Worm (Caenorhabditis elegans): ENCODE results near the gene W06G6.17.

W06G6.17 gene

DNA sequence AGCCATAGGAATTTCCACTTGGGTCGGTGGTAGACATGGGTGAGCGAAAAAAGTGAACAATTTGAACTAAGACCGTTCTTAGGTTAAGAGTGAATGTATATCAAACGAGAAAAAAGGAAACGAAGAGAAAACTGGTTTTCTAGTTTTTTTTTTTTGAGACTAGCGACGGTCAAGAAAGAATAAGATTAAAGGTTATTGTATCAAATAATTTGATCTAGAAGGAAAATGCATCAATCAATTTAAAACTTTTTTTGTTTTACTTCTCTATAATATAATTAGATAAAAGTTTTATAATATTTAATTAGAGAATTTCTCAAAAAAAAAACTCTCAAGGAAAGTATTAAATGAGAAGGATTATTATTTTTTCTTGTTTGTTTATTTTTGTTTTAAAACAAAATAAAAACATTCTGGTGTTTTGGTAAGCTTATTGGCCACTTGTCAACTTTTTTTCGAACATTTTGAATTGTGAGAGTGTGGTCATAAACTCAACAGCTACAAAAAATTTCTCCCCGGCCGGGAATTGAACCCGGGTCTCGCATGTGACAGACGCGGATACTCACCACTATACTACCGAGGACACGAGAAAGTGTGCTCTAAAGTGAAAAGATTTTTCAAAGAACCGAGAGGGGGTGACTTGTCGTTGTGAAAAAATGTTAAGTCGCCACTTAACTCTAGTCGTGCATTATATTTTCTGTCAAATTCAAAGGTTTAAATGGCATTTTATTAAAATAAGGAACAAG, at the start of gene W06G6.17:
TSS of gene W06G6.17 (minus strand) at position 51 of the 740 bp plus-strand sequence.
- no peak for TF ChIP-seq ahr-1 (tag; optimal IDR thresholded peaks at IDR 0.05)
- no peak for TF ChIP-seq fkh-6 (tag; optimal IDR thresholded peaks at IDR 0.05)
- no peak for TF ChIP-seq pha-4 (tag; optimal IDR thresholded peaks at IDR 0.05)
- no peak for TF ChIP-seq dve-1 (tag; optimal IDR thresholded peaks at IDR 0.05)
- TF ChIP-seq F13H6.1 (tag; optimal IDR thresholded peaks at IDR 0.05): no peak
- no peak for TF ChIP-seq hlh-8 (tag; optimal IDR thresholded peaks at IDR 0.05)
- no peak for TF ChIP-seq elt-2 (tag; optimal IDR thresholded peaks at IDR 0.05)
- no peak for TF ChIP-seq zip-5 (tag; optimal IDR thresholded peaks at IDR 0.05)
- TF ChIP-seq ttx-3 (tag; optimal IDR thresholded peaks at IDR 0.05): no peak
- TF ChIP-seq che-1 (tag; optimal IDR thresholded peaks at IDR 0.05): no peak
- no peak for TF ChIP-seq pax-1 (tag; optimal IDR thresholded peaks at IDR 0.05)
- no peak for TF ChIP-seq pag-3 (tag; optimal IDR thresholded peaks at IDR 0.05; ENCODE audit: borderline replicate concordance)
- no peak for TF ChIP-seq pha-2 (tag; optimal IDR thresholded peaks at IDR 0.05)
- TF ChIP-seq madf-2 (tag; optimal IDR thresholded peaks at IDR 0.05): no peak
- TF ChIP-seq lin-11 (tag; optimal IDR thresholded peaks at IDR 0.05): no peak
- TF ChIP-seq ceh-22 (tag; optimal IDR thresholded peaks at IDR 0.05): no peak
- TF ChIP-seq pros-1 (tag; optimal IDR thresholded peaks at IDR 0.05): no peak
- no peak for TF ChIP-seq ceh-31 (tag; optimal IDR thresholded peaks at IDR 0.05)

DNA sequence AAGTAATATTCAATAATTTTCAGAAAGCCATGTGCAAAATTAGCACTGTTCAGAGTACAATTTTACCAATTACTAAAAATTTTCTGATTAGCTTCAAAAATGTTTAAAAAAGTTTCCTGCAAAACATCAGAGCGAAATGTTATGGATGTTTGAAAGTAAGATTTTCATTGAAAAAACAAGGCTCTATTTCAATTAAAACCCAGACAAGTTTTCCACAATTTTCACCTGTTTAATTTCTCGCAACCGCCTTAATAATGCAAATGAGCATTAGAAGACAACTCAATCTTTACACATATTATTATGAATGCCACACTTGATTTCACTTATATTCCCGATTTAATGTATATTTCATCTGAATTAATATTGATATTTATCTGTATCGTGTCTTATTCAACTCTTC, 49.5 kb upstream of the W06G6.17 start, which contains the start of gene srz-101:
TSS of gene srz-101 (plus strand) at position 301 of the 400 bp plus-strand sequence.
- no peak for TF ChIP-seq unc-55 (GFP tag; optimal IDR thresholded peaks at IDR 0.05)
- TF ChIP-seq hlh-6 (tag; optimal IDR thresholded peaks at IDR 0.05): no peak
- TF ChIP-seq mec-3 (tag; optimal IDR thresholded peaks at IDR 0.05; ENCODE audit: borderline replicate concordance): no peak
- no peak for TF ChIP-seq sdc-2 (tag; optimal IDR thresholded peaks at IDR 0.05)
- no peak for TF ChIP-seq dmd-4 (tag; optimal IDR thresholded peaks at IDR 0.05; ENCODE audit: borderline replicate concordance)
- no peak for TF ChIP-seq pax-1 (tag; optimal IDR thresholded peaks at IDR 0.05)
- TF ChIP-seq pag-3 (tag; optimal IDR thresholded peaks at IDR 0.05; ENCODE audit: borderline replicate concordance): no peak
- no peak for TF ChIP-seq sox-4 (tag; optimal IDR thresholded peaks at IDR 0.05)
- no peak for TF ChIP-seq F13H6.1 (tag; optimal IDR thresholded peaks at IDR 0.05)
- TF ChIP-seq che-1 (tag; optimal IDR thresholded peaks at IDR 0.05): no peak
- no peak for TF ChIP-seq K09A11.1 (tag; optimal IDR thresholded peaks at IDR 0.05; ENCODE audit: insufficient read depth)

DNA sequence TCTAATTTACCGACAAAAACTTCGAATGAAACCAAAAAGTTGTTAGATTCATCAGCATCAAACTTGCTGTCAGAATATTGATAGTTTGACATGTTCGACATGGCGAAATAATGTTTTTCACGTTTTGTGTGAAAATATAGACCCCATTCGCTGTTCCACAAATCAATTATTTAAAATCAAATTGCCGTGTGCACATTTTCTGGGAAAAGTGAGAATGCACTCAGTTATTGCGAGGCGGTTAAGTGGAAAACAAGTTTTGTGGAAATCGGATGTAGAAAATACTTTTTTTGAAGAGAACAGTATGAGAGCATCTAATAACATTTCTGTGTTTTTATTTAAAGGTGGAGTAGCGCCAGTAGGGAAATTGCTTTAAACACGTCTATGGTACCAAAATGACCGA, 48.7 kb upstream of the W06G6.17 start, which contains the start of gene srw-42:
TSS of gene srw-42 (minus strand) at position 101 of the 400 bp plus-strand sequence.
- TF ChIP-seq unc-86 (tag; optimal IDR thresholded peaks at IDR 0.05): no peak
- no peak for TF ChIP-seq ceh-2 (tag; optimal IDR thresholded peaks at IDR 0.05)
- no peak for TF ChIP-seq tbx-2 (tag; optimal IDR thresholded peaks at IDR 0.05)
- TF ChIP-seq sox-2 (GFP tag; IDR thresholded peaks at IDR 0.05): no peak
- TF ChIP-seq hlh-6 (tag; optimal IDR thresholded peaks at IDR 0.05): no peak
- no peak for TF ChIP-seq lim-6 (tag; optimal IDR thresholded peaks at IDR 0.05)
- TF ChIP-seq lin-11 (tag; optimal IDR thresholded peaks at IDR 0.05): no peak
- TF ChIP-seq C38D4.7 (GFP tag; optimal IDR thresholded peaks at IDR 0.05): no peak
- TF ChIP-seq pha-2 (tag; optimal IDR thresholded peaks at IDR 0.05): no peak
- TF ChIP-seq T23F11.4 (GFP tag; optimal IDR thresholded peaks at IDR 0.05): no peak
- no peak for TF ChIP-seq mec-3 (tag; optimal IDR thresholded peaks at IDR 0.05; ENCODE audit: borderline replicate concordance)
- no peak for TF ChIP-seq sox-4 (tag; optimal IDR thresholded peaks at IDR 0.05)
- TF ChIP-seq tbx-7 (tag; optimal IDR thresholded peaks at IDR 0.05): no peak
- no peak for TF ChIP-seq unc-42 (tag; optimal IDR thresholded peaks at IDR 0.05)
- no peak for TF ChIP-seq hlh-30 (tag; optimal IDR thresholded peaks at IDR 0.05; ENCODE audit: insufficient read depth)

DNA sequence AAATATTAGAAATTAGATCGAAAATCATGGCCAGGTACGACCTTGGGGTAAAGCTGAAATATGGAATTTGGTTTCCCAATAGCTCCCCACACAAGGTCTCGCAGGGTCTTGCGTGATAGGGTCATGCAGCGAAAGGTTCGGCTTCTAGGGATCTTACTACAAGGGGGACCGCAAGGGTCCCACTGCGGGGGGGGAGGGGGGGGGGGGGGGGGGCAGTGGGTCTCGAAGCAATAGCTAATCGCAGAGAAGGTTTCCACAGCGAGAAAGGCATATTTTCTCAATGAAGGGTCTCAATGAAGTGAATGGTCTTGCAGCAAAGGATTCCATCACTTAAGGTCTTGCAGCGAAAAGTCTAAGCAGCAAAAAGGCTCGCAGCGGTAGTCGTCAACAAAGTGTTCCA, 47.9 kb upstream of the W06G6.17 start:
- no peak for TF ChIP-seq ceh-19 (GFP tag; optimal IDR thresholded peaks at IDR 0.05)

Data from whole organism, late embryonic.